Worm (Caenorhabditis elegans) whole organism, L2 larva: ENCODE data around the gene F10B5.2.

ENCODE experiments used
- ama-1 ChIP-seq: fragments of 150-350 bp; optimal IDR thresholded peaks from 2 replicates; lab custom pipeline; 2018; ENCODE audit warnings: inconsistent platforms
- ceh-16 ChIP-seq: fragments of 150-350 bp; optimal IDR thresholded peaks from 2 replicates; lab custom pipeline; 2014; ENCODE audit warnings: missing biosample characterization, missing genetic modification characterization
- egl-27 ChIP-seq: sonication (generic microtip); optimal IDR thresholded peaks from 3 replicates; lab custom pipeline; 2017; ENCODE audit warnings: missing biosample characterization, missing genetic modification reagents, missing genetic modification characterization
- elt-3 ChIP-seq: sonication (generic microtip); optimal IDR thresholded peaks from 2 replicates; lab custom pipeline; 2017; ENCODE audit warnings: missing biosample characterization, missing genetic modification characterization
- nhr-12 ChIP-seq: fragments of 150-350 bp; optimal IDR thresholded peaks from 2 replicates; lab custom pipeline; 2014; ENCODE audit warnings: missing biosample characterization, missing genetic modification characterization
- nhr-237 ChIP-seq: fragments of 150-350 bp; optimal IDR thresholded peaks from 2 replicates; lab custom pipeline; 2014; ENCODE audit warnings: missing biosample characterization, missing genetic modification characterization
- skn-1 ChIP-seq: sonication (generic microtip); optimal IDR thresholded peaks from 2 replicates; lab custom pipeline; 2017; ENCODE audit warnings: missing biosample characterization, missing genetic modification characterization
- unc-62 ChIP-seq: fragments of 150-350 bp; optimal IDR thresholded peaks from 2 replicates; lab custom pipeline; 2014; ENCODE audit warnings: missing biosample characterization, missing genetic modification reagents, missing genetic modification characterization

DNA sequence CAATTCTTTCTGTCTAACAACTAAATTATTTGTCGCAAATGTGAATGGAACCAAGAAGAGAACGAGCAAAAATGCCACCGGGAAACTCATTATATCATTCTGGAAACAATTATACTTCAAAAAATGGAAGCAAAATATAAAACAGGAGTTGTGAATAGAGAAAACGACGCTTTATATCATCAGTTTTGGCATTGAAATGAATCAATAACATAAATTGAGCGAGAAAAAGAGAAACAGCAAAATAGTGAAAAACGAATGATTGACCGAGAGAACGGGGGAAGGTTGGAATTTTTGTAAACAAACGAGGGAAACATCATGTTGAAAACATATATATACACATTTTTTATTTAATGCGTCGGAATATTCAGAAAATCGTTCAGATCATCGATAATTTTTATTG lies 7.7 kb upstream of the F10B5.2 start, which contains the start of gene ctns-1:
- TF ChIP-seq elt-3 (tag; lab: Kevin White, UChicago), result no peak
- TF ChIP-seq nhr-12, result no peak
- TF ChIP-seq skn-1 (tag; lab: Kevin White, UChicago), result no peak
- TF ChIP-seq unc-62 (GFP tag; lab: Kevin White, UChicago), result no peak
- TF ChIP-seq egl-27 (tag; lab: Kevin White, UChicago), result no peak
- no peak for TF ChIP-seq ceh-16 (tag; lab: Kevin White, UChicago)
- TF ChIP-seq ama-1 (lab: Kevin White, UChicago), result no peak
- TF ChIP-seq nhr-237 (tag; lab: Kevin White, UChicago), result no peak
